Worm (Caenorhabditis elegans) whole organism, L2 larva: ENCODE results near the gene F53E2.2.

Experiments
- elt-1 ChIP-seq: fragments of 150-350 bp; optimal IDR thresholded peaks from 2 replicates; lab custom pipeline; 2014; ENCODE audit warnings: missing biosample characterization, missing genetic modification characterization
- lsy-2 ChIP-seq, 2 experiments: fragments of 150-350 bp in 1 of 2; sonication (generic microtip) in 1 of 2; optimal IDR thresholded peaks; 2 replicates each; lab custom pipeline; 2014 to 2017; ENCODE audit warnings: missing biosample characterization in 2 of 2, missing genetic modification characterization in 2 of 2
- nhr-12 ChIP-seq: fragments of 150-350 bp; optimal IDR thresholded peaks from 2 replicates; lab custom pipeline; 2014; ENCODE audit warnings: missing biosample characterization, missing genetic modification characterization
- snpc-4 ChIP-seq: fragments of 150-350 bp; optimal IDR thresholded peaks from 2 replicates; lab custom pipeline; 2014; ENCODE audit warnings: missing biosample characterization, missing genetic modification characterization

ce11 chrV:1447079-1447478 is 27.8 kb upstream of the F53E2.2 start, which contains the start of gene cnc-4:
- TF ChIP-seq nhr-12 (no peak), lsy-2 (tag; optimal IDR thresholded peaks at IDR 0.05; lab: Kevin White, UChicago) (no peak), snpc-4 (tag; lab: Kevin White, UChicago) (no peak), elt-1 (tag; lab: Kevin White, UChicago) (no peak)
